Fruit fly (Drosophila melanogaster): ENCODE results near the gene CG18476.

- TF ChIP-seq CG1620 (GFP tag; optimal IDR thresholded peaks at IDR 0.05): no peak
- no peak for TF ChIP-seq kay (GFP tag; ENCODE audit: borderline replicate concordance)
- no peak for TF ChIP-seq cnc (optimal IDR thresholded peaks at IDR 0.05)
- TF ChIP-seq CG14711 (tag; optimal IDR thresholded peaks at IDR 0.05): no peak
- TF ChIP-seq Crg-1 (GFP tag; optimal IDR thresholded peaks at IDR 0.05): no peak
- no peak for TF ChIP-seq Mnt (GFP tag; optimal IDR thresholded peaks at IDR 0.05)
- TF ChIP-seq Clk (GFP tag; optimal IDR thresholded peaks at IDR 0.05): no peak
- TF ChIP-seq CG11617 (GFP tag; optimal IDR thresholded peaks at IDR 0.05): no peak
- no peak for TF ChIP-seq cic (GFP tag; optimal IDR thresholded peaks at IDR 0.05)
These were observed 16.7 kb upstream of the CG18476 start, which contains the start of gene Fer3 for dm6 chr3R:11694311-11695305.

All from whole organism, adult.